Fruit fly (Drosophila melanogaster): ENCODE measurements around the gene H2.0.
A peak's percentile ranks its signal among the peaks of the same experiment; 100 is the strongest.

Gene H2.0

dm6 chr2L:5988115-5989092, 30.8 kb downstream of the H2.0 start:
- no peak for TF ChIP-seq noc (tag; optimal IDR thresholded peaks at IDR 0.05)

- TF ChIP-seq noc (tag; optimal IDR thresholded peaks at IDR 0.05): no peak
Measured at dm6 chr2L:5986940-5987339, 32.3 kb downstream of the H2.0 start.

dm6 chr2L:5986094-5986493, 33.1 kb downstream of the H2.0 start, which contains the start of gene ifc:
Gene ifc, plus strand, starts transcription at chr2L:5986348.
- TF ChIP-seq noc (tag; optimal IDR thresholded peaks at IDR 0.05): no peak

dm6 chr2L:5983236-5983635, 36.0 kb downstream of the H2.0 start:
- TF ChIP-seq noc (tag; optimal IDR thresholded peaks at IDR 0.05): no peak

dm6 chr2L:5982334-5982987, 36.7 kb downstream of the H2.0 start:
- TF ChIP-seq noc (tag; optimal IDR thresholded peaks at IDR 0.05): peak; percentile 19

dm6 chr2L:5981433-5982333, 37.5 kb downstream of the H2.0 start, which contains the start of gene eIF4A:
Gene eIF4A, plus strand, starts transcription at chr2L:5981764.
- TF ChIP-seq noc (tag; optimal IDR thresholded peaks at IDR 0.05): no peak

- peak; percentile 33 for TF ChIP-seq noc (tag; optimal IDR thresholded peaks at IDR 0.05)
Measured at dm6 chr2L:5980862-5981432, 38.3 kb downstream of the H2.0 start, which contains the start of gene chic. Gene chic, minus strand, starts transcription at chr2L:5981018.

dm6 chr2L:5979957-5980861, 39.0 kb downstream of the H2.0 start:
- TF ChIP-seq noc (tag; optimal IDR thresholded peaks at IDR 0.05): peak; percentile 47

dm6 chr2L:5979055-5979399, 40.2 kb downstream of the H2.0 start:
- TF ChIP-seq noc (tag; optimal IDR thresholded peaks at IDR 0.05): no peak

- TF ChIP-seq noc (tag; optimal IDR thresholded peaks at IDR 0.05): no peak
Measured at dm6 chr2L:5978333-5979054, 40.7 kb downstream of the H2.0 start.

- no peak for TF ChIP-seq noc (tag; optimal IDR thresholded peaks at IDR 0.05)
Measured at dm6 chr2L:5977729-5978078, 41.5 kb downstream of the H2.0 start.

- TF ChIP-seq noc (tag; optimal IDR thresholded peaks at IDR 0.05): peak; percentile 36
Measured at dm6 chr2L:5977070-5977728, 42.0 kb downstream of the H2.0 start.

dm6 chr2L:5975601-5976000, 43.6 kb downstream of the H2.0 start:
- peak; percentile 19 for TF ChIP-seq noc (tag; optimal IDR thresholded peaks at IDR 0.05)
